Fruit fly (Drosophila melanogaster) whole organism, embryonic: ENCODE data around the gene CG13471.

Experiments
- Atf3 ChIP-seq: fragments of 200-800 bp; sonication (Bioruptor generic); optimal IDR thresholded peaks from 3 replicates; lab custom pipeline; 2016; ENCODE audit warnings: missing biosample characterization, missing genetic modification characterization
- CG6765 ChIP-seq: fragments of 200-800 bp; sonication (Bioruptor generic); optimal IDR thresholded peaks from 3 replicates; lab custom pipeline; 2017; ENCODE audit warnings: missing biosample characterization, mild to moderate bottlenecking, missing genetic modification characterization
- CG8388 ChIP-seq: fragments of 200-800 bp; sonication (Bioruptor generic); optimal IDR thresholded peaks from 2 replicates; lab custom pipeline; 2019; ENCODE audit warnings: missing biosample characterization, mild to moderate bottlenecking, missing genetic modification characterization, moderate library complexity
- Hey ChIP-seq: fragments of 200-800 bp; sonication (Bioruptor generic); optimal IDR thresholded peaks from 3 replicates; lab custom pipeline; 2018; ENCODE audit warnings: missing biosample characterization, mild to moderate bottlenecking, missing genetic modification characterization
- NC2α ChIP-seq: fragments of 200-800 bp; sonication (Bioruptor generic); optimal IDR thresholded peaks from 2 replicates; lab custom pipeline; 2016; ENCODE audit warnings: missing biosample characterization, missing genetic modification characterization
- Rfx ChIP-seq: fragments of 200-800 bp; sonication (Bioruptor generic); IDR thresholded peaks from 2 replicates; pipeline ENCODE4 v1.3.6; 2022; ENCODE audit warnings: missing biosample characterization, missing genetic modification characterization
- Six4 ChIP-seq: fragments of 200-800 bp; sonication (Bioruptor generic); optimal IDR thresholded peaks from 2 replicates; lab custom pipeline; 2016; ENCODE audit warnings: missing biosample characterization, missing genetic modification characterization
- Sry-β ChIP-seq: fragments of 200-800 bp; sonication (Bioruptor generic); optimal IDR thresholded peaks from 2 replicates; lab custom pipeline; 2018; ENCODE audit warnings: missing biosample characterization, mild to moderate bottlenecking, missing genetic modification characterization, moderate library complexity
- abd-A ChIP-seq: fragments of 200-800 bp; sonication (Bioruptor generic); optimal IDR thresholded peaks from 3 replicates; lab custom pipeline; 2019; ENCODE audit warnings: missing biosample characterization, mild to moderate bottlenecking, missing genetic modification characterization, moderate library complexity
- jumu ChIP-seq: fragments of 200-800 bp; sonication (Bioruptor generic); optimal IDR thresholded peaks from 3 replicates; lab custom pipeline; 2016; ENCODE audit warnings: missing biosample characterization, missing genetic modification characterization
- ro ChIP-seq: fragments of 200-800 bp; sonication (Bioruptor generic); IDR thresholded peaks from 2 replicates; pipeline ENCODE4 v1.3.6; 2022; ENCODE audit warnings: missing biosample characterization, missing genetic modification characterization
- unc-4 ChIP-seq: fragments of 200-800 bp; sonication (Bioruptor generic); IDR thresholded peaks from 2 replicates; pipeline ENCODE4 v1.3.6; 2022; ENCODE audit warnings: missing biosample characterization, missing genetic modification characterization; ENCODE audit not compliant: partially characterized antibody

dm6 chr3L:14758730-14759096 lies 25.4 kb upstream of the CG13471 start:
- TF ChIP-seq Sry-β (no peak), CG8388 (GFP tag; lab: Kevin White, UChicago) (no peak), CG6765 (GFP tag; lab: Kevin White, UChicago) (no peak), Hey (tag; lab: Kevin White, UChicago) (no peak), Rfx (GFP tag; lab: Robert Waterston, UW) (no peak), Six4 (no peak), jumu (GFP tag; lab: Kevin White, UChicago) (no peak), unc-4 (GFP tag; lab: Robert Waterston, UW) (no peak), ro (GFP tag; lab: Robert Waterston, UW) (no peak), Atf3 (no peak), NC2α (GFP tag; lab: Kevin White, UChicago) (no peak), abd-A (tag; lab: Kevin White, UChicago) (no peak)
